Fruit fly (Drosophila melanogaster): Measurements from ENCODE around the gene CG15892.

CG15892 gene

DNA sequence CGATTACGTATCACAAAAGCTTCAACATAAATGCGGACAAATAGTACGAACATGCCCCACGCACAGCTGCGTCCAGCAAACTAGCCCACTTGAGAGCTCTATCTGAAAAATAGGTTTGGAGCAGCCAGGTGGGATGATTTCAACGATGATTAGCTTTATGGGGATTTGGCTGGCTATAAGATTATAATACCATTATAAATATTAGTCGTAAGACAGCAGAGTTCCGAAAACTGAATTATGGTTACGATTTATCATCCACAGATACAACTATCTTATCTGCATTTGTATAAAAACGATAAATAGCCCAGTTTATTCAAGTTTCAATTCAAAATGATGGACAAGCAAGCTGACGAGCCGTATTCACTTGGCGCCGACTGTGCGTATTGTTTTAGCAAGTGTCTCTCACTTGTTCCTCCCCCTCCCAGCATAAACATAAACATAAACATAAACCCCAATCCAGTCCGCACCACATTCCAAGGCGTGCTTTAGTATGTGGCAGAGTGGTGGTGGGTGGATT, 30.5 kb downstream of the CG15892 start (continued):
- no peak for TF ChIP-seq hb (GFP tag; IDR thresholded peaks at IDR 0.05; ENCODE audit: partially characterized antibody)
- no peak for TF ChIP-seq CG17612 (GFP tag; IDR thresholded peaks at IDR 0.05)
- peak; percentile 68 for TF ChIP-seq CG9215 (GFP tag; IDR thresholded peaks at IDR 0.05)
- TF ChIP-seq CG13894 (tag; optimal IDR thresholded peaks at IDR 0.05): peak; percentile 51
- 0 out of 2 replicates have a peak, but pooled peaks have one; percentile 6 for TF ChIP-seq toy (GFP tag; IDR thresholded peaks at IDR 0.05)
- TF ChIP-seq sima (GFP tag; optimal IDR thresholded peaks at IDR 0.05): no peak
- TF ChIP-seq eyg (GFP tag; optimal IDR thresholded peaks at IDR 0.05): no peak
- TF ChIP-seq CG15696 (tag; optimal IDR thresholded peaks at IDR 0.05): peak; percentile 17
- TF ChIP-seq CG2712 (tag; optimal IDR thresholded peaks at IDR 0.05): peak; percentile 77
- TF ChIP-seq esg (GFP tag; conservative IDR thresholded peaks at IDR 0.05): peak; percentile 71
- TF ChIP-seq fd96Cb (tag; optimal IDR thresholded peaks at IDR 0.05): peak; percentile 69
- no peak for TF ChIP-seq CG2202 (tag; optimal IDR thresholded peaks at IDR 0.05)
- peak; percentile 67 for TF ChIP-seq CG3847 (GFP tag; IDR thresholded peaks at IDR 0.05)
- TF ChIP-seq CG11696 (GFP tag; IDR thresholded peaks at IDR 0.05): peak; percentile 86
- TF ChIP-seq sens-2 (GFP tag; IDR thresholded peaks at IDR 0.05): 0 out of 2 replicates have a peak, but pooled peaks have one; percentile 27
- peak; percentile 39; the same call in 1 of the 3 replicates for TF ChIP-seq B-H1 (GFP tag; IDR thresholded peaks at IDR 0.05)
- peak; percentile 30 for TF ChIP-seq vfl (GFP tag; optimal IDR thresholded peaks at IDR 0.05)
- TF ChIP-seq wek (GFP tag; optimal IDR thresholded peaks at IDR 0.05): peak; percentile 20
- TF ChIP-seq fd102C (GFP tag; optimal IDR thresholded peaks at IDR 0.05): no peak
- peak; percentile 81 for TF ChIP-seq PHDP (tag; optimal IDR thresholded peaks at IDR 0.05)
- peak; percentile 83 for TF ChIP-seq grau (tag; optimal IDR thresholded peaks at IDR 0.05)
- TF ChIP-seq CG18764 (GFP tag; optimal IDR thresholded peaks at IDR 0.05): peak; percentile 7
- TF ChIP-seq Ssrp (tag; optimal IDR thresholded peaks at IDR 0.05): peak; percentile 60
- TF ChIP-seq CG18011 (GFP tag; optimal IDR thresholded peaks at IDR 0.05): peak; percentile 45
- TF ChIP-seq CG10366 (GFP tag; IDR thresholded peaks at IDR 0.05): no peak; the same call in 1 of the 2 replicates
- TF ChIP-seq Dp (GFP tag; optimal IDR thresholded peaks at IDR 0.05): no peak
- TF ChIP-seq peb (GFP tag; IDR thresholded peaks at IDR 0.05): 0 out of 2 replicates have a peak, but pooled peaks have one; percentile 15
- TF ChIP-seq CG7372 (GFP tag; IDR thresholded peaks at IDR 0.05): peak; percentile 54; the same call in 1 of the 2 replicates
- peak; percentile 27; the same call in 1 of the 2 replicates for TF ChIP-seq MBD-R2 (GFP tag; IDR thresholded peaks at IDR 0.05)
- peak; percentile 42 to 63 for TF ChIP-seq dpn (GFP tag; optimal IDR thresholded peaks at IDR 0.05)
- peak; percentile 22 for TF ChIP-seq pfk (GFP tag; optimal IDR thresholded peaks at IDR 0.05)
- peak; percentile 61 for TF ChIP-seq CG4854 (GFP tag; optimal IDR thresholded peaks at IDR 0.05)
- no peak for TF ChIP-seq GATAe (GFP tag; conservative IDR thresholded peaks at IDR 0.05)
- peak; percentile 32 for TF ChIP-seq CG1792 (GFP tag; optimal IDR thresholded peaks at IDR 0.05)
- peak; percentile 64 for TF ChIP-seq stc (GFP tag; IDR thresholded peaks at IDR 0.05)
- peak; percentile 20 for TF ChIP-seq tup (GFP tag; optimal IDR thresholded peaks at IDR 0.05)
- peak; percentile 67 for TF ChIP-seq Ptx1 (GFP tag; IDR thresholded peaks at IDR 0.05)
- TF ChIP-seq Scr (GFP tag; IDR thresholded peaks at IDR 0.05; ENCODE audit: partially characterized antibody): no peak
- TF ChIP-seq Rx (GFP tag; IDR thresholded peaks at IDR 0.05): peak; percentile 28; the same call in 1 of the 2 replicates
- TF ChIP-seq so (GFP tag; IDR thresholded peaks at IDR 0.05): peak; percentile 79; the same call in 2 of the 3 replicates
- peak; percentile 45 for TF ChIP-seq Antp (GFP tag; optimal IDR thresholded peaks at IDR 0.05)
- TF ChIP-seq Dref (GFP tag; IDR thresholded peaks at IDR 0.05): no peak
- no peak for TF ChIP-seq CG8944 (GFP tag; optimal IDR thresholded peaks at IDR 0.05)
- peak; percentile 3 for TF ChIP-seq Lhr (GFP tag; optimal IDR thresholded peaks at IDR 0.05)
- peak; percentile 5 for TF ChIP-seq dm (GFP tag; optimal IDR thresholded peaks at IDR 0.05)
- no peak for TF ChIP-seq CG33557 (GFP tag; optimal IDR thresholded peaks at IDR 0.05)
- TF ChIP-seq Dip2 (GFP tag; IDR thresholded peaks at IDR 0.05): no peak
- no peak for TF ChIP-seq dimm (GFP tag; IDR thresholded peaks at IDR 0.05)
- TF ChIP-seq CG13287 (GFP tag; IDR thresholded peaks at IDR 0.05; ENCODE audit: partially characterized antibody): no peak
- peak; percentile 77 for TF ChIP-seq slbo (GFP tag; IDR thresholded peaks at IDR 0.05)
